Worm (Caenorhabditis elegans): ENCODE data around the gene rab-14.

Gene rab-14

ce11 chrX:15606585-15607276, at the start of gene rab-14:
rab-14 (minus strand) TSS chrX:15606635.
- TF ChIP-seq ama-1 (optimal IDR thresholded peaks at IDR 0.05) (no peak), aly-1 (tag; optimal IDR thresholded peaks at IDR 0.05) (peak; percentile 22), B0310.2 (tag; optimal IDR thresholded peaks at IDR 0.05) (peak; percentile 22), flt-1 (GFP tag; IDR thresholded peaks at IDR 0.05) (no peak), tra-4 (tag; optimal IDR thresholded peaks at IDR 0.05) (no peak), F13C5.2 (tag; optimal IDR thresholded peaks at IDR 0.05) (peak; percentile 18), hmbx-1 (tag; optimal IDR thresholded peaks at IDR 0.05) (no peak), hmg-4 (GFP tag; optimal IDR thresholded peaks at IDR 0.05) (peak; percentile 83), tbx-11 (GFP tag; IDR thresholded peaks at IDR 0.05) (no peak), scrt-1 (GFP tag; IDR thresholded peaks at IDR 0.05) (no peak), hnd-1 (tag; optimal IDR thresholded peaks at IDR 0.05) (no peak), ceh-36 (tag; optimal IDR thresholded peaks at IDR 0.05) (no peak), pes-1 (GFP tag; IDR thresholded peaks at IDR 0.05) (peak; percentile 45; the same call in 1 of the 2 replicates), ceh-13 (GFP tag; optimal IDR thresholded peaks at IDR 0.05) (no peak), tbx-37 (GFP tag; conservative IDR thresholded peaks at IDR 0.05) (no peak), ets-7 (tag; optimal IDR thresholded peaks at IDR 0.05) (no peak), sea-1 (GFP tag; conservative IDR thresholded peaks at IDR 0.05) (0 out of 2 replicates have a peak, but pooled peaks have one; percentile 39)

ce11 chrX:15655623-15656022, 49.2 kb upstream of the rab-14 start:
- TF ChIP-seq tbx-37 (GFP tag; conservative IDR thresholded peaks at IDR 0.05): no peak
- no peak for TF ChIP-seq ceh-36 (tag; optimal IDR thresholded peaks at IDR 0.05)
- TF ChIP-seq ceh-13 (GFP tag; optimal IDR thresholded peaks at IDR 0.05): no peak
- TF ChIP-seq tbx-11 (GFP tag; IDR thresholded peaks at IDR 0.05): no peak
- no peak for TF ChIP-seq tra-4 (tag; optimal IDR thresholded peaks at IDR 0.05)
- no peak for TF ChIP-seq pes-1 (GFP tag; IDR thresholded peaks at IDR 0.05)
- TF ChIP-seq sea-1 (GFP tag; conservative IDR thresholded peaks at IDR 0.05): no peak
- no peak for TF ChIP-seq ets-7 (tag; optimal IDR thresholded peaks at IDR 0.05)

DNA sequence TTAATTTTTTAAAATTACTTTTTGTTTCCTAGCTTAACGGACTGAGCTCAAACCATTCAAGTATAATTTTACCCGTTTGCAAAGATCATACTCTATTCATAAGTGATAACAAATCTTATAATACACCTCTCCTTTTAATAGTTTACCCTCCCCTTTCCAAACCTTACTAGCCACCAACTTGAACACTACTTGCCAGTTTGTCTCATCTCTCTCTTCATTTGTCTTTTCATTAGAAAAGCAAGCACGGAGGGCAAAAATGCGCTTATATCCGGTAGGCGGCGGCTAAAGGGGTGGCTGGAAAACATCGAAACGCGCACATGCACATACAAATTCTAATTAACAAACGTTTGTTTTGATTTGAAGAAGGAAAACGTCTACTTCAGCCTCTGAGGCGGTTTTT, 48.5 kb upstream of the rab-14 start:
- TF ChIP-seq flt-1 (GFP tag; IDR thresholded peaks at IDR 0.05): no peak
- TF ChIP-seq tbx-11 (GFP tag; IDR thresholded peaks at IDR 0.05): no peak
- TF ChIP-seq hmbx-1 (tag; optimal IDR thresholded peaks at IDR 0.05): no peak
- no peak for TF ChIP-seq sea-1 (GFP tag; conservative IDR thresholded peaks at IDR 0.05)
- TF ChIP-seq aly-1 (tag; optimal IDR thresholded peaks at IDR 0.05): no peak
- no peak for TF ChIP-seq ceh-13 (GFP tag; optimal IDR thresholded peaks at IDR 0.05)
- no peak for TF ChIP-seq tra-4 (tag; optimal IDR thresholded peaks at IDR 0.05)
- TF ChIP-seq scrt-1 (GFP tag; IDR thresholded peaks at IDR 0.05): no peak
- no peak for TF ChIP-seq hmg-4 (GFP tag; optimal IDR thresholded peaks at IDR 0.05)
- no peak for TF ChIP-seq tbx-37 (GFP tag; conservative IDR thresholded peaks at IDR 0.05)
- TF ChIP-seq F13C5.2 (tag; optimal IDR thresholded peaks at IDR 0.05): no peak
- TF ChIP-seq hnd-1 (tag; optimal IDR thresholded peaks at IDR 0.05): no peak
- TF ChIP-seq pes-1 (GFP tag; IDR thresholded peaks at IDR 0.05): no peak
- TF ChIP-seq ets-7 (tag; optimal IDR thresholded peaks at IDR 0.05): no peak
- no peak for TF ChIP-seq ama-1 (optimal IDR thresholded peaks at IDR 0.05)
- TF ChIP-seq B0310.2 (tag; optimal IDR thresholded peaks at IDR 0.05): no peak
- no peak for TF ChIP-seq ceh-36 (tag; optimal IDR thresholded peaks at IDR 0.05)

DNA sequence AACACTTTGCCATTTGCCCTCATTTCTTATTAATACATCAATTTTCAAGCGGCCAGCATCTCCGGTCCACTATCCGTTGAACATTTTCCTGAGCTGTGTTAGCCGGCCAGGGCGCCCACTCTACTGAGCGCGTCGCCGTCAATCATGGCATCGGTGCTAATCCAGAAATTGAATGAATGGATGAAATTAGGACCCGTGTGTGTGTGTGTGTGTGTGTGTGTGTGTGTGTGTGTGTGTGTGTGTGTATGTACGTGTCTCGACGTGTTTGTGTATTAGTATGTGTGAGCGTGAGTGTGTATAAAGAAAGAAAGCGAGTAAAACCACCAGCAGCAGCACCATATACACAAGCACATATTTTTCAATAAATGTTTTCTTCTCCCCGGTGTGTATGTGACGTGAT, 46.8 kb upstream of the rab-14 start:
- TF ChIP-seq pes-1 (GFP tag; IDR thresholded peaks at IDR 0.05): no peak
- TF ChIP-seq tbx-37 (GFP tag; conservative IDR thresholded peaks at IDR 0.05): no peak
- no peak for TF ChIP-seq flt-1 (GFP tag; IDR thresholded peaks at IDR 0.05)
- no peak for TF ChIP-seq tra-4 (tag; optimal IDR thresholded peaks at IDR 0.05)

DNA sequence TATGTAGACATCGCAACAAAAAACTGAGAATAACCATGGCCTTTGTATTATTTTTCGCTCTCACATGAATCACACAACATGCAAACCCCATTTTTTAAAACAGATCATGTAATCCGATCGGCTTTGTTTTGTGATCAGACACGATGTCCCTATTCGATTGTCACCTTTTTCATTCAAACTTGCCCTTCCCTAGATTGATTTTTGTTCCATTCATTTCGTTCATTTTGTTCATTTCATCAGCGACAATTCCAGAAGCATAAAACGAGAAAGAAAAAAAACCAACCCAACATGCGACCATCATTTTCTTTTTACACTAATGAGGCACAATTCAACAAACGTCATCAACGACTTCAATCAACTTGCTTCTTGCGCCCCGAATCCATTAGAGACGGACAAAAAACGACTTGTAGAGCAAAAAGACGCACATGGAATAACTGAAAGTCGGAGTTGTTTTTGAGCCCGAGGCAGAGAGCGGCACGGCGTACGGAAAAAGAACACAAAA, 44.5 kb upstream of the rab-14 start, which contains the start of gene F59D12.3:
Gene F59D12.3 (minus strand): TSS at position 51 of the 502 bp plus-strand sequence.
- TF ChIP-seq scrt-1 (GFP tag; IDR thresholded peaks at IDR 0.05): no peak
- TF ChIP-seq B0310.2 (tag; optimal IDR thresholded peaks at IDR 0.05): no peak
- no peak for TF ChIP-seq tra-4 (tag; optimal IDR thresholded peaks at IDR 0.05)
- no peak for TF ChIP-seq hmbx-1 (tag; optimal IDR thresholded peaks at IDR 0.05)
- no peak for TF ChIP-seq hmg-4 (GFP tag; optimal IDR thresholded peaks at IDR 0.05)
- TF ChIP-seq pes-1 (GFP tag; IDR thresholded peaks at IDR 0.05): no peak
- no peak for TF ChIP-seq ceh-36 (tag; optimal IDR thresholded peaks at IDR 0.05)
- TF ChIP-seq aly-1 (tag; optimal IDR thresholded peaks at IDR 0.05): no peak
- no peak for TF ChIP-seq tbx-11 (GFP tag; IDR thresholded peaks at IDR 0.05)
- TF ChIP-seq hnd-1 (tag; optimal IDR thresholded peaks at IDR 0.05): no peak
- TF ChIP-seq sea-1 (GFP tag; conservative IDR thresholded peaks at IDR 0.05): no peak
- TF ChIP-seq ceh-13 (GFP tag; optimal IDR thresholded peaks at IDR 0.05): no peak
- TF ChIP-seq ama-1 (optimal IDR thresholded peaks at IDR 0.05): no peak

DNA sequence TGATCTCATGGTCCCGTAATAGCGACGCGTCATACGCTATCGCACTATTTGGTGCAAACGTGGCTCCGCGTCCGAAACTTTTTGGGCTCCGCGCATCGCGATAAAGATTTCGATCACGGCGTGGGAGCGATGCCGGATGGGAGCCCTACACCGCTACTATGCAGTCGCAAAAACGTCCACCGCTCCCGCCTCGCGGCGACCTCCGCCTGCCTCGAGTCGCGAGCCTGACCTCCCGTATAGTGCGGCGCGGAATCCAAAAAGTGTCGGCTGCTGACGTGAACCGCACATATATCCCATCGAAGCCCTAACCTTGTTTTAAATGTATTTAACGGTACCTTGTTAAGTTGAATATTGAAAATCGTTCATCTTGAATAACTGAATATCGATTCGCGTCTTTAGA, 44.0 kb upstream of the rab-14 start:
- TF ChIP-seq ceh-13 (GFP tag; optimal IDR thresholded peaks at IDR 0.05) (no peak), ama-1 (optimal IDR thresholded peaks at IDR 0.05) (no peak), ets-7 (tag; optimal IDR thresholded peaks at IDR 0.05) (no peak), scrt-1 (GFP tag; IDR thresholded peaks at IDR 0.05) (no peak), hmbx-1 (tag; optimal IDR thresholded peaks at IDR 0.05) (no peak), tra-4 (tag; optimal IDR thresholded peaks at IDR 0.05) (no peak), aly-1 (tag; optimal IDR thresholded peaks at IDR 0.05) (no peak), ceh-36 (tag; optimal IDR thresholded peaks at IDR 0.05) (no peak), hnd-1 (tag; optimal IDR thresholded peaks at IDR 0.05) (no peak), flt-1 (GFP tag; IDR thresholded peaks at IDR 0.05) (no peak), sea-1 (GFP tag; conservative IDR thresholded peaks at IDR 0.05) (no peak), hmg-4 (GFP tag; optimal IDR thresholded peaks at IDR 0.05) (no peak), B0310.2 (tag; optimal IDR thresholded peaks at IDR 0.05) (no peak), tbx-11 (GFP tag; IDR thresholded peaks at IDR 0.05) (no peak), F13C5.2 (tag; optimal IDR thresholded peaks at IDR 0.05) (no peak), tbx-37 (GFP tag; conservative IDR thresholded peaks at IDR 0.05) (no peak)

ce11 chrX:15647276-15647675, 40.8 kb upstream of the rab-14 start, which contains the start of gene F59D12.5:
F59D12.5 (minus strand) TSS chrX:15647369.
- TF ChIP-seq ets-7 (tag; optimal IDR thresholded peaks at IDR 0.05) (no peak), flt-1 (GFP tag; IDR thresholded peaks at IDR 0.05) (no peak), scrt-1 (GFP tag; IDR thresholded peaks at IDR 0.05) (no peak), ceh-36 (tag; optimal IDR thresholded peaks at IDR 0.05) (no peak), hmg-4 (GFP tag; optimal IDR thresholded peaks at IDR 0.05) (no peak)

Measured in whole organism, early embryonic.